Worm (Caenorhabditis elegans): ENCODE results near the gene kdin-1.

ce11 chrIV:11051963-11052362 lies 13.5 kb downstream of the kdin-1 start:
- TF ChIP-seq Y75B8A.6 (GFP tag; IDR thresholded peaks at IDR 0.05) (no peak), fos-1 (tag; optimal IDR thresholded peaks at IDR 0.05) (no peak), dpl-1 (GFP tag; optimal IDR thresholded peaks at IDR 0.05) (no peak)
